Worm (Caenorhabditis elegans) whole organism, young adult: ENCODE data around the gene ptp-5.1.

Experiments
- F37B4.10 ChIP-seq: fragments of 200-800 bp; sonication (Bioruptor generic); IDR thresholded peaks from 2 replicates; pipeline ENCODE4 v1.3.6; 2022; ENCODE audit warnings: missing genetic modification characterization, missing compliant biosample characterization
- F52B5.7 ChIP-seq: sonication (generic microtip); optimal IDR thresholded peaks from 2 replicates; lab custom pipeline; 2016; ENCODE audit warnings: mild to moderate bottlenecking, missing genetic modification characterization, missing compliant biosample characterization
- Y95B8A.8 ChIP-seq: fragments of 200-800 bp; sonication (Bioruptor generic); IDR thresholded peaks from 2 replicates; pipeline ENCODE4 v1.3.6; 2022; ENCODE audit warnings: missing genetic modification reagents, missing genetic modification characterization, missing compliant biosample characterization
- dpl-1 ChIP-seq: fragments of 150-350 bp; optimal IDR thresholded peaks from 2 replicates; lab custom pipeline; 2014; ENCODE audit warnings: missing biosample characterization, missing genetic modification reagents, missing genetic modification characterization
- egrh-3 ChIP-seq: fragments of 200-800 bp; sonication (Bioruptor generic); IDR thresholded peaks from 2 replicates; pipeline ENCODE4 v1.3.6; 2022; ENCODE audit warnings: missing genetic modification reagents, missing genetic modification characterization, missing compliant biosample characterization
- ets-4 ChIP-seq: fragments of 200-800 bp; sonication (Bioruptor generic); optimal IDR thresholded peaks from 2 replicates; lab custom pipeline; 2018; ENCODE audit warnings: mild to moderate bottlenecking, missing genetic modification characterization, missing compliant biosample characterization
- nhr-120 ChIP-seq: fragments of 200-800 bp; sonication (Bioruptor generic); IDR thresholded peaks from 2 replicates; pipeline ENCODE4 v1.3.6; 2022; ENCODE audit warnings: missing genetic modification characterization, missing compliant biosample characterization
- sptf-2 ChIP-seq: fragments of 200-800 bp; sonication (Bioruptor generic); optimal IDR thresholded peaks from 2 replicates; lab custom pipeline; 2018; ENCODE audit warnings: mild to moderate bottlenecking, missing genetic modification characterization, missing compliant biosample characterization

ce11 chrIV:5134798-5135197, 31.3 kb upstream of the ptp-5.1 start:
- TF ChIP-seq F52B5.7 (tag; lab: Kevin White, UChicago): no peak
- TF ChIP-seq F37B4.10: no peak
- no peak for TF ChIP-seq nhr-120 (GFP tag; lab: Robert Waterston, UW)
- TF ChIP-seq Y95B8A.8 (GFP tag; lab: Robert Waterston, UW): no peak
- no peak for TF ChIP-seq dpl-1 (GFP tag; lab: Kevin White, UChicago)
- TF ChIP-seq ets-4 (GFP tag; lab: Kevin White, UChicago): no peak
- TF ChIP-seq sptf-2 (GFP tag; lab: Kevin White, UChicago): no peak
- TF ChIP-seq egrh-3: no peak
